Fruit fly (Drosophila melanogaster): ENCODE data around the gene Dlc90F.

The Dlc90F gene

dm6 chr3R:18261602-18262001 lies 37.4 kb upstream of the Dlc90F start:
- TF ChIP-seq CG7045 (GFP tag; optimal IDR thresholded peaks at IDR 0.05) (no peak), Mnt (GFP tag; optimal IDR thresholded peaks at IDR 0.05) (no peak), Crg-1 (GFP tag; optimal IDR thresholded peaks at IDR 0.05) (no peak), kay (GFP tag; ENCODE audit: borderline replicate concordance) (no peak), pad (GFP tag; optimal IDR thresholded peaks at IDR 0.05) (no peak), toe (GFP tag; optimal IDR thresholded peaks at IDR 0.05) (no peak), CG33017 (tag; optimal IDR thresholded peaks at IDR 0.05) (no peak), ovo (GFP tag; optimal IDR thresholded peaks at IDR 0.05) (no peak), bab1 (GFP tag; optimal IDR thresholded peaks at IDR 0.05) (no peak), tj (GFP tag; optimal IDR thresholded peaks at IDR 0.05) (no peak), CG11617 (GFP tag; optimal IDR thresholded peaks at IDR 0.05) (no peak), CG5204 (GFP tag; optimal IDR thresholded peaks at IDR 0.05) (no peak), cnc (optimal IDR thresholded peaks at IDR 0.05) (no peak), CG14711 (tag; optimal IDR thresholded peaks at IDR 0.05) (no peak), cic (GFP tag; optimal IDR thresholded peaks at IDR 0.05) (no peak), CG1620 (GFP tag; optimal IDR thresholded peaks at IDR 0.05) (no peak), CG12768 (GFP tag; optimal IDR thresholded peaks at IDR 0.05) (no peak), Hr96 (GFP tag; optimal IDR thresholded peaks at IDR 0.05) (no peak)

dm6 chr3R:18265275-18265674 lies 33.8 kb upstream of the Dlc90F start:
- TF ChIP-seq Clk (GFP tag; optimal IDR thresholded peaks at IDR 0.05) (no peak), CG14711 (tag; optimal IDR thresholded peaks at IDR 0.05) (no peak), ovo (GFP tag; optimal IDR thresholded peaks at IDR 0.05) (no peak), cic (GFP tag; optimal IDR thresholded peaks at IDR 0.05) (no peak), cnc (optimal IDR thresholded peaks at IDR 0.05) (no peak), CG7045 (GFP tag; optimal IDR thresholded peaks at IDR 0.05) (no peak), tj (GFP tag; optimal IDR thresholded peaks at IDR 0.05) (no peak), CG11617 (GFP tag; optimal IDR thresholded peaks at IDR 0.05) (no peak), CG33017 (tag; optimal IDR thresholded peaks at IDR 0.05) (no peak)

- TF ChIP-seq CG1620 (GFP tag; optimal IDR thresholded peaks at IDR 0.05) (no peak), bab1 (GFP tag; optimal IDR thresholded peaks at IDR 0.05) (no peak), CG5204 (GFP tag; optimal IDR thresholded peaks at IDR 0.05) (no peak), Crg-1 (GFP tag; optimal IDR thresholded peaks at IDR 0.05) (no peak), pad (GFP tag; optimal IDR thresholded peaks at IDR 0.05) (no peak)
Observed at dm6 chr3R:18266665-18267064, 32.4 kb upstream of the Dlc90F start.

dm6 chr3R:18267489-18267888 lies 31.5 kb upstream of the Dlc90F start, which contains the start of gene CG18599:
CG18599 (plus strand) TSS chr3R:18267789.
- TF ChIP-seq toe (GFP tag; optimal IDR thresholded peaks at IDR 0.05) (no peak), kay (GFP tag; ENCODE audit: borderline replicate concordance) (no peak), tj (GFP tag; optimal IDR thresholded peaks at IDR 0.05) (no peak), pad (GFP tag; optimal IDR thresholded peaks at IDR 0.05) (no peak), Clk (GFP tag; optimal IDR thresholded peaks at IDR 0.05) (no peak), CG14711 (tag; optimal IDR thresholded peaks at IDR 0.05) (no peak), CG1620 (GFP tag; optimal IDR thresholded peaks at IDR 0.05) (no peak), cnc (optimal IDR thresholded peaks at IDR 0.05) (no peak), CG7045 (GFP tag; optimal IDR thresholded peaks at IDR 0.05) (no peak), Crg-1 (GFP tag; optimal IDR thresholded peaks at IDR 0.05) (no peak), CG11617 (GFP tag; optimal IDR thresholded peaks at IDR 0.05) (no peak), Hr96 (GFP tag; optimal IDR thresholded peaks at IDR 0.05) (no peak), CG33017 (tag; optimal IDR thresholded peaks at IDR 0.05) (no peak), CG5204 (GFP tag; optimal IDR thresholded peaks at IDR 0.05) (no peak), CG7101 (tag; optimal IDR thresholded peaks at IDR 0.05) (no peak)

- TF ChIP-seq CG7045 (GFP tag; optimal IDR thresholded peaks at IDR 0.05) (no peak), bab1 (GFP tag; optimal IDR thresholded peaks at IDR 0.05) (no peak), tj (GFP tag; optimal IDR thresholded peaks at IDR 0.05) (no peak), CG33017 (tag; optimal IDR thresholded peaks at IDR 0.05) (no peak), CG11617 (GFP tag; optimal IDR thresholded peaks at IDR 0.05) (no peak), kay (GFP tag; ENCODE audit: borderline replicate concordance) (no peak), CG12768 (GFP tag; optimal IDR thresholded peaks at IDR 0.05) (no peak), Clk (GFP tag; optimal IDR thresholded peaks at IDR 0.05) (no peak), CG14711 (tag; optimal IDR thresholded peaks at IDR 0.05) (no peak), CG5204 (GFP tag; optimal IDR thresholded peaks at IDR 0.05) (no peak), CG1620 (GFP tag; optimal IDR thresholded peaks at IDR 0.05) (no peak), CG7101 (tag; optimal IDR thresholded peaks at IDR 0.05) (no peak), Mnt (GFP tag; optimal IDR thresholded peaks at IDR 0.05) (no peak), pad (GFP tag; optimal IDR thresholded peaks at IDR 0.05) (no peak), ovo (GFP tag; optimal IDR thresholded peaks at IDR 0.05) (no peak), cnc (optimal IDR thresholded peaks at IDR 0.05) (no peak), cic (GFP tag; optimal IDR thresholded peaks at IDR 0.05) (no peak), Hr96 (GFP tag; optimal IDR thresholded peaks at IDR 0.05) (no peak)
Observed at dm6 chr3R:18269744-18270348, 29.2 kb upstream of the Dlc90F start.

- TF ChIP-seq Hr96 (GFP tag; optimal IDR thresholded peaks at IDR 0.05) (peak; percentile 67), CG33017 (tag; optimal IDR thresholded peaks at IDR 0.05) (peak; percentile 53), CG11617 (GFP tag; optimal IDR thresholded peaks at IDR 0.05) (peak; percentile 6), toe (GFP tag; optimal IDR thresholded peaks at IDR 0.05) (no peak), bab1 (GFP tag; optimal IDR thresholded peaks at IDR 0.05) (no peak), CG14711 (tag; optimal IDR thresholded peaks at IDR 0.05) (peak; percentile 47), CG7045 (GFP tag; optimal IDR thresholded peaks at IDR 0.05) (peak; percentile 33), CG12768 (GFP tag; optimal IDR thresholded peaks at IDR 0.05) (peak; percentile 12), tj (GFP tag; optimal IDR thresholded peaks at IDR 0.05) (peak; percentile 14), cic (GFP tag; optimal IDR thresholded peaks at IDR 0.05) (peak; percentile 5), cnc (optimal IDR thresholded peaks at IDR 0.05) (no peak), Mnt (GFP tag; optimal IDR thresholded peaks at IDR 0.05) (peak; percentile 66), Clk (GFP tag; optimal IDR thresholded peaks at IDR 0.05) (peak; percentile 33), CG7101 (tag; optimal IDR thresholded peaks at IDR 0.05) (peak; percentile 33), ovo (GFP tag; optimal IDR thresholded peaks at IDR 0.05) (peak; percentile 41), kay (GFP tag; ENCODE audit: borderline replicate concordance) (no peak), pad (GFP tag; optimal IDR thresholded peaks at IDR 0.05) (peak; percentile 13), Crg-1 (GFP tag; optimal IDR thresholded peaks at IDR 0.05) (peak; percentile 55), CG5204 (GFP tag; optimal IDR thresholded peaks at IDR 0.05) (no peak), CG1620 (GFP tag; optimal IDR thresholded peaks at IDR 0.05) (peak; percentile 66)
Observed at dm6 chr3R:18274328-18275098, 24.5 kb upstream of the Dlc90F start, which contains the start of the genes Vps39 and eIF1A. Vps39 (minus strand) TSS chr3R:18274446. eIF1A (plus strand) TSS chr3R:18274665.
